Worm (Caenorhabditis elegans) whole organism, midembryonic: ENCODE results near the gene cfim-2.

Experiments
- T22C8.4 ChIP-seq: fragments of 200-800 bp; sonication (Bioruptor generic); IDR thresholded peaks from 2 replicates; pipeline ENCODE4 v1.3.6; 2022; ENCODE audit warnings: missing genetic modification characterization, missing compliant biosample characterization
- flt-1 ChIP-seq: fragments of 200-800 bp; sonication (Bioruptor generic); IDR thresholded peaks from 2 replicates; pipeline ENCODE4 v1.3.6; 2022; ENCODE audit warnings: missing genetic modification characterization, missing compliant biosample characterization
- med-1 ChIP-seq: sonication (generic microtip); optimal IDR thresholded peaks from 2 replicates; lab custom pipeline; 2017; ENCODE audit warnings: missing genetic modification characterization, mild to moderate bottlenecking, missing compliant biosample characterization, antibody characterized with exemption, missing genetic modification reagents; ENCODE audit not compliant: insufficient read depth
- ref-1 ChIP-seq: fragments of 200-800 bp; sonication (Bioruptor generic); conservative IDR thresholded peaks from 2 replicates; pipeline ENCODE4 v1.3.6; 2022; ENCODE audit warnings: missing genetic modification reagents, missing genetic modification characterization, missing compliant biosample characterization
- ztf-23 ChIP-seq: fragments of 200-800 bp; sonication (Bioruptor generic); IDR thresholded peaks from 2 replicates; pipeline ENCODE4 v1.3.6; 2022; ENCODE audit warnings: missing genetic modification reagents, missing genetic modification characterization, missing compliant biosample characterization
- ztf-29 ChIP-seq: fragments of 200-800 bp; sonication (Bioruptor generic); IDR thresholded peaks from 2 replicates; pipeline ENCODE4 v1.3.6; 2022; ENCODE audit warnings: missing genetic modification reagents, missing genetic modification characterization, missing compliant biosample characterization

ce11 chrIV:8906164-8906563 is 20.0 kb upstream of the cfim-2 start, which contains the start of gene C27B7.6:
- no peak for TF ChIP-seq T22C8.4 (GFP tag; lab: Robert Waterston, UW)
- no peak for TF ChIP-seq flt-1
- no peak for TF ChIP-seq ztf-29 (GFP tag; lab: Robert Waterston, UW)
- no peak for TF ChIP-seq med-1 (GFP tag; lab: Kevin White, UChicago)
- TF ChIP-seq ztf-23 (GFP tag; lab: Robert Waterston, UW): no peak
- TF ChIP-seq ref-1 (GFP tag; lab: Robert Waterston, UW): no peak
